Fruit fly (Drosophila melanogaster): ENCODE results near the gene Cpr65Ax1.

Cpr65Ax1 gene

dm6 chr3L:6124616-6125408 is 23.0 kb downstream of the Cpr65Ax1 start (continued):
- TF ChIP-seq CG6683 (GFP tag; optimal IDR thresholded peaks at IDR 0.05) (peak; percentile 61), NC2β (GFP tag; optimal IDR thresholded peaks at IDR 0.05) (peak; percentile 50), H2.0 (GFP tag; IDR thresholded peaks at IDR 0.05) (peak; percentile 58; the same call in 1 of the 2 replicates), Mad (GFP tag; optimal IDR thresholded peaks at IDR 0.05) (peak; percentile 27), CG3847 (GFP tag; IDR thresholded peaks at IDR 0.05) (peak; percentile 67), hkb (optimal IDR thresholded peaks at IDR 0.05) (peak; percentile 59), hkb (GFP tag; IDR thresholded peaks at IDR 0.05) (peak; percentile 91), Fer1 (GFP tag; optimal IDR thresholded peaks at IDR 0.05) (peak; percentile 89), pzg (GFP tag; optimal IDR thresholded peaks at IDR 0.05) (peak; percentile 17), corto (GFP tag; optimal IDR thresholded peaks at IDR 0.05) (no peak), Doc3 (GFP tag; IDR thresholded peaks at IDR 0.05; ENCODE audit: partially characterized antibody) (no peak), dmrt99B (tag; optimal IDR thresholded peaks at IDR 0.05) (peak; percentile 55), MESR4 (GFP tag; optimal IDR thresholded peaks at IDR 0.05) (peak; percentile 18), CG10979 (tag; optimal IDR thresholded peaks at IDR 0.05) (peak; percentile 70), Adf1 (GFP tag; IDR thresholded peaks at IDR 0.05) (peak; percentile 30; the same call in 1 of the 2 replicates), CG14710 (tag; optimal IDR thresholded peaks at IDR 0.05) (peak; percentile 61), CG17912 (GFP tag; optimal IDR thresholded peaks at IDR 0.05) (peak; percentile 90), repo (GFP tag; optimal IDR thresholded peaks at IDR 0.05) (peak; percentile 64), CG10366 (GFP tag; IDR thresholded peaks at IDR 0.05) (peak; percentile 72), fru (optimal IDR thresholded peaks at IDR 0.05) (no peak), ftz-f1 (GFP tag; optimal IDR thresholded peaks at IDR 0.05) (peak; percentile 12), Camta (GFP tag; optimal IDR thresholded peaks at IDR 0.05) (peak; percentile 92), GATAe (GFP tag; conservative IDR thresholded peaks at IDR 0.05) (no peak), Drgx (GFP tag; IDR thresholded peaks at IDR 0.05) (no peak), CG10209 (GFP tag; optimal IDR thresholded peaks at IDR 0.05) (peak; percentile 73), Kr (GFP tag; optimal IDR thresholded peaks at IDR 0.05) (no peak), ERR (GFP tag; optimal IDR thresholded peaks at IDR 0.05) (peak; percentile 69), ci (GFP tag; IDR thresholded peaks at IDR 0.05) (peak; percentile 98), CG10654 (GFP tag; optimal IDR thresholded peaks at IDR 0.05) (peak; percentile 75), tll (GFP tag; optimal IDR thresholded peaks at IDR 0.05) (peak in 1 of 2 experiments; percentile 81), CG2712 (tag; optimal IDR thresholded peaks at IDR 0.05) (peak; percentile 72), tio (GFP tag; optimal IDR thresholded peaks at IDR 0.05) (peak; percentile 50), CG4617 (GFP tag; optimal IDR thresholded peaks at IDR 0.05; ENCODE audit: borderline replicate concordance) (peak; percentile 1), rib (GFP tag; IDR thresholded peaks at IDR 0.05) (no peak), grn (GFP tag; optimal IDR thresholded peaks at IDR 0.05) (peak; percentile 50), seq (GFP tag; IDR thresholded peaks at IDR 0.05) (peak; percentile 79), pita (GFP tag; optimal IDR thresholded peaks at IDR 0.05) (peak; percentile 74), Xrp1 (GFP tag; IDR thresholded peaks at IDR 0.05) (peak; percentile 41), CG31388 (GFP tag; optimal IDR thresholded peaks at IDR 0.05) (no peak), fu2 (GFP tag; optimal IDR thresholded peaks at IDR 0.05) (no peak), CG18599 (GFP tag; optimal IDR thresholded peaks at IDR 0.05) (peak; percentile 79), H15 (GFP tag; IDR thresholded peaks at IDR 0.05) (peak; percentile 83), Sox100B (GFP tag; optimal IDR thresholded peaks at IDR 0.05) (peak; percentile 75), abd-A (tag; optimal IDR thresholded peaks at IDR 0.05) (no peak), Side (GFP tag; optimal IDR thresholded peaks at IDR 0.05) (peak; percentile 92), NFAT (GFP tag; IDR thresholded peaks at IDR 0.05) (peak; percentile 89), CG8944 (GFP tag; optimal IDR thresholded peaks at IDR 0.05) (no peak), Taf1 (GFP tag; IDR thresholded peaks at IDR 0.05) (peak; percentile 42), CG10543 (GFP tag; optimal IDR thresholded peaks at IDR 0.05) (peak; percentile 59), sug (tag; optimal IDR thresholded peaks at IDR 0.05) (no peak)
